Fruit fly (Drosophila melanogaster): ENCODE data around the gene Noc1.

Gene Noc1

dm6 chr3L:11118627-11119395 is 44.2 kb downstream of the Noc1 start:
- TF ChIP-seq CG14711 (tag; optimal IDR thresholded peaks at IDR 0.05) (peak; percentile 60), tj (GFP tag; optimal IDR thresholded peaks at IDR 0.05) (peak; percentile 40), Mnt (GFP tag; optimal IDR thresholded peaks at IDR 0.05) (peak; percentile 85), ovo (GFP tag; optimal IDR thresholded peaks at IDR 0.05) (peak; percentile 80), CG1620 (GFP tag; optimal IDR thresholded peaks at IDR 0.05) (no peak), Hr96 (GFP tag; optimal IDR thresholded peaks at IDR 0.05) (peak; percentile 34), CG5204 (GFP tag; optimal IDR thresholded peaks at IDR 0.05) (no peak), Clk (GFP tag; optimal IDR thresholded peaks at IDR 0.05) (peak; percentile 54), CG33017 (tag; optimal IDR thresholded peaks at IDR 0.05) (peak; percentile 19), cic (GFP tag; optimal IDR thresholded peaks at IDR 0.05) (peak; percentile 98), CG7101 (tag; optimal IDR thresholded peaks at IDR 0.05) (peak; percentile 70), CG11617 (GFP tag; optimal IDR thresholded peaks at IDR 0.05) (no peak), bab1 (GFP tag; optimal IDR thresholded peaks at IDR 0.05) (no peak), CG12768 (GFP tag; optimal IDR thresholded peaks at IDR 0.05) (peak; percentile 68), kay (GFP tag; ENCODE audit: borderline replicate concordance) (peak; percentile 97), toe (GFP tag; optimal IDR thresholded peaks at IDR 0.05) (no peak), cnc (optimal IDR thresholded peaks at IDR 0.05) (no peak), Crg-1 (GFP tag; optimal IDR thresholded peaks at IDR 0.05) (peak; percentile 66), CG7045 (GFP tag; optimal IDR thresholded peaks at IDR 0.05) (peak; percentile 48), pad (GFP tag; optimal IDR thresholded peaks at IDR 0.05) (peak; percentile 78)

dm6 chr3L:11119396-11119900 is 44.9 kb downstream of the Noc1 start:
- TF ChIP-seq cic (GFP tag; optimal IDR thresholded peaks at IDR 0.05) (no peak), kay (GFP tag; ENCODE audit: borderline replicate concordance) (no peak), ovo (GFP tag; optimal IDR thresholded peaks at IDR 0.05) (no peak), toe (GFP tag; optimal IDR thresholded peaks at IDR 0.05) (no peak), CG14711 (tag; optimal IDR thresholded peaks at IDR 0.05) (peak; percentile 77), Clk (GFP tag; optimal IDR thresholded peaks at IDR 0.05) (no peak), Hr96 (GFP tag; optimal IDR thresholded peaks at IDR 0.05) (no peak), CG12768 (GFP tag; optimal IDR thresholded peaks at IDR 0.05) (peak; percentile 15), CG1620 (GFP tag; optimal IDR thresholded peaks at IDR 0.05) (peak; percentile 20), tj (GFP tag; optimal IDR thresholded peaks at IDR 0.05) (no peak), CG7045 (GFP tag; optimal IDR thresholded peaks at IDR 0.05) (peak; percentile 1), cnc (optimal IDR thresholded peaks at IDR 0.05) (no peak), pad (GFP tag; optimal IDR thresholded peaks at IDR 0.05) (peak; percentile 10), Crg-1 (GFP tag; optimal IDR thresholded peaks at IDR 0.05) (peak; percentile 56), CG11617 (GFP tag; optimal IDR thresholded peaks at IDR 0.05) (no peak), Mnt (GFP tag; optimal IDR thresholded peaks at IDR 0.05) (peak; percentile 7), CG33017 (tag; optimal IDR thresholded peaks at IDR 0.05) (no peak), bab1 (GFP tag; optimal IDR thresholded peaks at IDR 0.05) (no peak), CG5204 (GFP tag; optimal IDR thresholded peaks at IDR 0.05) (no peak), CG7101 (tag; optimal IDR thresholded peaks at IDR 0.05) (no peak)

dm6 chr3L:11119901-11120418 is 45.4 kb downstream of the Noc1 start:
- no peak for TF ChIP-seq CG5204 (GFP tag; optimal IDR thresholded peaks at IDR 0.05)
- peak; percentile 47 for TF ChIP-seq ovo (GFP tag; optimal IDR thresholded peaks at IDR 0.05)

- TF ChIP-seq kay (GFP tag; ENCODE audit: borderline replicate concordance) (peak; percentile 98), ovo (GFP tag; optimal IDR thresholded peaks at IDR 0.05) (peak; percentile 9), CG12768 (GFP tag; optimal IDR thresholded peaks at IDR 0.05) (peak; percentile 85), Clk (GFP tag; optimal IDR thresholded peaks at IDR 0.05) (peak; percentile 7), CG7101 (tag; optimal IDR thresholded peaks at IDR 0.05) (peak; percentile 7), tj (GFP tag; optimal IDR thresholded peaks at IDR 0.05) (peak; percentile 88), toe (GFP tag; optimal IDR thresholded peaks at IDR 0.05) (peak; percentile 58), cnc (optimal IDR thresholded peaks at IDR 0.05) (no peak), CG7045 (GFP tag; optimal IDR thresholded peaks at IDR 0.05) (peak; percentile 71), Mnt (GFP tag; optimal IDR thresholded peaks at IDR 0.05) (peak; percentile 91), Hr96 (GFP tag; optimal IDR thresholded peaks at IDR 0.05) (peak; percentile 57), CG1620 (GFP tag; optimal IDR thresholded peaks at IDR 0.05) (peak; percentile 64), CG33017 (tag; optimal IDR thresholded peaks at IDR 0.05) (peak; percentile 72), cic (GFP tag; optimal IDR thresholded peaks at IDR 0.05) (peak; percentile 93), CG5204 (GFP tag; optimal IDR thresholded peaks at IDR 0.05) (no peak), CG11617 (GFP tag; optimal IDR thresholded peaks at IDR 0.05) (peak; percentile 89), CG14711 (tag; optimal IDR thresholded peaks at IDR 0.05) (peak; percentile 51), Crg-1 (GFP tag; optimal IDR thresholded peaks at IDR 0.05) (peak; percentile 15), bab1 (GFP tag; optimal IDR thresholded peaks at IDR 0.05) (peak; percentile 31), pad (GFP tag; optimal IDR thresholded peaks at IDR 0.05) (no peak)
Observed at dm6 chr3L:11120419-11120958, 45.9 kb downstream of the Noc1 start, which contains the start of the genes FoxK and mRpL2. FoxK (minus strand) TSS chr3L:11120783. mRpL2 (plus strand) TSS chr3L:11120847.

- TF ChIP-seq kay (GFP tag; ENCODE audit: borderline replicate concordance) (no peak), tj (GFP tag; optimal IDR thresholded peaks at IDR 0.05) (peak; percentile 26), Mnt (GFP tag; optimal IDR thresholded peaks at IDR 0.05) (peak; percentile 73), CG5204 (GFP tag; optimal IDR thresholded peaks at IDR 0.05) (no peak), CG12768 (GFP tag; optimal IDR thresholded peaks at IDR 0.05) (no peak), Crg-1 (GFP tag; optimal IDR thresholded peaks at IDR 0.05) (no peak), Hr96 (GFP tag; optimal IDR thresholded peaks at IDR 0.05) (peak; percentile 24), bab1 (GFP tag; optimal IDR thresholded peaks at IDR 0.05) (peak; percentile 71), cnc (optimal IDR thresholded peaks at IDR 0.05) (peak in 1 of 2 experiments; percentile 21), cic (GFP tag; optimal IDR thresholded peaks at IDR 0.05) (peak; percentile 73), CG14711 (tag; optimal IDR thresholded peaks at IDR 0.05) (no peak), CG11617 (GFP tag; optimal IDR thresholded peaks at IDR 0.05) (peak; percentile 47), CG1620 (GFP tag; optimal IDR thresholded peaks at IDR 0.05) (peak; percentile 51), CG7101 (tag; optimal IDR thresholded peaks at IDR 0.05) (peak; percentile 45), Clk (GFP tag; optimal IDR thresholded peaks at IDR 0.05) (no peak), pad (GFP tag; optimal IDR thresholded peaks at IDR 0.05) (no peak), toe (GFP tag; optimal IDR thresholded peaks at IDR 0.05) (no peak), CG7045 (GFP tag; optimal IDR thresholded peaks at IDR 0.05) (no peak), ovo (GFP tag; optimal IDR thresholded peaks at IDR 0.05) (no peak), CG33017 (tag; optimal IDR thresholded peaks at IDR 0.05) (no peak)
Observed at dm6 chr3L:11123088-11123487, 48.5 kb downstream of the Noc1 start, which contains the start of the genes Ufd1 and NaPi-III. Ufd1 (minus strand) TSS chr3L:11123216. NaPi-III (plus strand) TSS chr3L:11123348.
